Worm (Caenorhabditis elegans) whole organism, L2 larva: ENCODE results near the gene T05C7.8.

Source experiments
- R02D3.7 ChIP-seq: fragments of 150-350 bp; optimal IDR thresholded peaks from 2 replicates; lab custom pipeline; 2014; ENCODE audit warnings: missing biosample characterization, missing genetic modification characterization
- ama-1 ChIP-seq: fragments of 150-350 bp; optimal IDR thresholded peaks from 2 replicates; lab custom pipeline; 2018; ENCODE audit warnings: inconsistent platforms
- elt-3 ChIP-seq: sonication (generic microtip); optimal IDR thresholded peaks from 2 replicates; lab custom pipeline; 2017; ENCODE audit warnings: missing biosample characterization, missing genetic modification characterization
- gmeb-1 ChIP-seq: fragments of 150-350 bp; optimal IDR thresholded peaks from 2 replicates; lab custom pipeline; 2014; ENCODE audit warnings: missing biosample characterization, missing genetic modification characterization
- lin-11 ChIP-seq: fragments of 150-350 bp; sonication (generic microtip); optimal IDR thresholded peaks from 2 replicates; lab custom pipeline; 2014; ENCODE audit warnings: missing biosample characterization, missing genetic modification characterization, inconsistent platforms, mixed read lengths
- nhr-10 ChIP-seq: sonication (generic microtip); optimal IDR thresholded peaks from 2 replicates; lab custom pipeline; 2017; ENCODE audit warnings: missing biosample characterization, missing genetic modification characterization
- nhr-11 ChIP-seq: fragments of 150-350 bp; optimal IDR thresholded peaks from 2 replicates; lab custom pipeline; 2014; ENCODE audit warnings: missing biosample characterization, missing genetic modification characterization
- nhr-12 ChIP-seq: fragments of 150-350 bp; optimal IDR thresholded peaks from 2 replicates; lab custom pipeline; 2014; ENCODE audit warnings: missing biosample characterization, missing genetic modification characterization
- nhr-77 ChIP-seq: fragments of 150-350 bp; optimal IDR thresholded peaks from 2 replicates; lab custom pipeline; 2014; ENCODE audit warnings: missing biosample characterization, missing genetic modification characterization
- skn-1 ChIP-seq: sonication (generic microtip); optimal IDR thresholded peaks from 2 replicates; lab custom pipeline; 2017; ENCODE audit warnings: missing biosample characterization, missing genetic modification characterization
- unc-62 ChIP-seq: fragments of 150-350 bp; optimal IDR thresholded peaks from 2 replicates; lab custom pipeline; 2014; ENCODE audit warnings: missing biosample characterization, missing genetic modification reagents, missing genetic modification characterization

DNA sequence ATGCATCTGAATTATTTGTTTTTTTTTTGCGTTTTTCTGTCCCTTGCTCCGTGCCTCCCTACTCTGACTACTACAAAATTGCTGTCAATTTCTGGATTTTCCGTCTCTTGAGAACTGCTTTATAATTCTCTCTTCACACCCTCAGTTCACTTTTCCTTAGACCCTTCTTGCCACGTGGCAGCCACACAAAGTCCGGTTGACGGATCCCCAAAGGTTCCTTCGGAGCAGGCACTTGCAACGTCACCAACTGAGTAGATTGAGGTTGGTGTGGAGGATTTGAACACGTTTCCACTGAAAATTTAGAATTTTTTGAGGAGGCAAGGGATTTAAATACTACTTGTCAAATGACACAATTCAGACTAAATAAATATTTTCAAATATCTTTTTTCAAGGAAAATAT, 10.6 kb downstream of the T05C7.8 start:
- TF ChIP-seq nhr-10 (tag; lab: Kevin White, UChicago): no peak
- no peak for TF ChIP-seq nhr-11 (tag; lab: Kevin White, UChicago)
- no peak for TF ChIP-seq R02D3.7 (tag; lab: Kevin White, UChicago)
- no peak for TF ChIP-seq elt-3 (tag; lab: Kevin White, UChicago)
- TF ChIP-seq ama-1 (lab: Kevin White, UChicago): no peak
- TF ChIP-seq skn-1: no peak
- no peak for TF ChIP-seq nhr-77 (tag; lab: Kevin White, UChicago)
- TF ChIP-seq nhr-12 (tag; lab: Kevin White, UChicago): no peak
- TF ChIP-seq unc-62 (GFP tag; lab: Kevin White, UChicago): no peak
- no peak for TF ChIP-seq lin-11 (tag; lab: Kevin White, UChicago)
- TF ChIP-seq gmeb-1 (tag; lab: Kevin White, UChicago): no peak
